Worm (Caenorhabditis elegans) whole organism, L1 larva: ENCODE results near the gene che-2.

Source experiments
- ceh-82 ChIP-seq, 3 experiments: fragments of 150-350 bp in 1 of 3; sonication (generic microtip) in 2 of 3; optimal IDR thresholded peaks; 2 replicates each; lab custom pipeline; 2014 to 2017; ENCODE audit warnings: missing biosample characterization in 3 of 3, missing genetic modification characterization in 3 of 3
- dsc-1 ChIP-seq: sonication (generic microtip); optimal IDR thresholded peaks from 2 replicates; lab custom pipeline; 2016; ENCODE audit warnings: mild to moderate bottlenecking, missing genetic modification characterization, missing compliant biosample characterization
- efl-1 ChIP-seq, 4 experiments: fragments of 150-350 bp; optimal IDR thresholded peaks in 3 of 4; peaks in 1 of 4; 1 replicate in 1 of 4; 2 replicates in 3 of 4; lab custom pipeline; 2014; ENCODE audit warnings: missing biosample characterization in 2 of 4, missing genetic modification characterization in 2 of 4, missing genetic modification reagents in 2 of 4
- fos-1 ChIP-seq: fragments of 150-350 bp; optimal IDR thresholded peaks from 2 replicates; lab custom pipeline; 2014; ENCODE audit warnings: missing biosample characterization, missing genetic modification characterization
- jun-1 ChIP-seq: fragments of 150-350 bp; optimal IDR thresholded peaks from 2 replicates; lab custom pipeline; 2014; ENCODE audit warnings: missing biosample characterization, missing genetic modification reagents, missing genetic modification characterization
- lin-15B ChIP-seq: fragments of 150-350 bp; sonication (generic microtip); optimal IDR thresholded peaks from 3 replicates; lab custom pipeline; 2014; ENCODE audit warnings: missing biosample characterization, missing genetic modification characterization
- mab-9 ChIP-seq: fragments of 200-800 bp; sonication (Bioruptor generic); IDR thresholded peaks from 2 replicates; pipeline ENCODE4 v1.3.6; 2022; ENCODE audit warnings: missing genetic modification reagents, missing genetic modification characterization, missing compliant biosample characterization
- mdl-1 ChIP-seq, 2 experiments: fragments of 150-350 bp; optimal IDR thresholded peaks; 2 replicates each; lab custom pipeline; 2014 to 2017; ENCODE audit warnings: missing biosample characterization in 2 of 2, missing genetic modification characterization in 2 of 2, inconsistent platforms in 1 of 2
- nhr-11 ChIP-seq: fragments of 150-350 bp; optimal IDR thresholded peaks from 2 replicates; lab custom pipeline; 2014; ENCODE audit warnings: missing biosample characterization, missing genetic modification characterization
- nhr-237 ChIP-seq: fragments of 150-350 bp; optimal IDR thresholded peaks from 2 replicates; lab custom pipeline; 2014; ENCODE audit warnings: missing biosample characterization, missing genetic modification characterization
- nhr-84 ChIP-seq: sonication (generic microtip); optimal IDR thresholded peaks from 2 replicates; lab custom pipeline; 2017; ENCODE audit warnings: missing biosample characterization, missing genetic modification characterization
- snu-23 ChIP-seq: sonication (generic microtip); optimal IDR thresholded peaks from 2 replicates; lab custom pipeline; 2016; ENCODE audit warnings: missing genetic modification characterization, missing compliant biosample characterization
- zag-1 ChIP-seq: fragments of 150-350 bp; optimal IDR thresholded peaks from 2 replicates; lab custom pipeline; 2014; ENCODE audit warnings: missing biosample characterization, missing genetic modification characterization

ce11 chrX:459316-459715, 21.9 kb upstream of the che-2 start:
- no peak for TF ChIP-seq fos-1 (tag; lab: Kevin White, UChicago)
- TF ChIP-seq zag-1 (tag; lab: Kevin White, UChicago) = no peak
- no peak for TF ChIP-seq lin-15B (tag; lab: Kevin White, UChicago)
- TF ChIP-seq nhr-11 (tag; lab: Kevin White, UChicago) = no peak
- no peak for TF ChIP-seq jun-1
- TF ChIP-seq mdl-1 (tag; optimal IDR thresholded peaks at IDR 0.05; lab: Kevin White, UChicago) = no peak
- no peak for TF ChIP-seq snu-23
- TF ChIP-seq efl-1 (optimal IDR thresholded peaks at IDR 0.05; lab: Kevin White, UChicago) = no peak
- TF ChIP-seq efl-1 (GFP tag; optimal IDR thresholded peaks at IDR 0.05 in 1 of 2; lab: Kevin White, UChicago) = no peak
- no peak for TF ChIP-seq ceh-82 (tag; optimal IDR thresholded peaks at IDR 0.05; lab: Kevin White, UChicago)
- TF ChIP-seq nhr-84 (tag; lab: Kevin White, UChicago) = no peak
- TF ChIP-seq dsc-1 = no peak
- no peak for TF ChIP-seq nhr-237 (tag; lab: Kevin White, UChicago)
- no peak for TF ChIP-seq mab-9 (GFP tag; lab: Robert Waterston, UW)
